Fruit fly (Drosophila melanogaster) whole organism, embryonic: ENCODE measurements around the gene CG5910.

Source experiments
- Aef1 ChIP-seq: fragments of 200-800 bp; sonication (Bioruptor generic); IDR thresholded peaks from 3 replicates; pipeline ENCODE4 v1.3.6; 2022; ENCODE audit warnings: missing biosample characterization, missing genetic modification characterization
- CG11085 ChIP-seq: fragments of 200-800 bp; sonication (Bioruptor generic); IDR thresholded peaks from 2 replicates; pipeline ENCODE4 v1.3.6; 2022; ENCODE audit warnings: missing biosample characterization, missing genetic modification characterization
- CG12659 ChIP-seq: fragments of 200-800 bp; sonication (Bioruptor generic); optimal IDR thresholded peaks from 3 replicates; lab custom pipeline; 2017; ENCODE audit warnings: mild to moderate bottlenecking, missing biosample characterization, missing genetic modification reagents, missing genetic modification characterization
- CG13424 ChIP-seq: fragments of 200-800 bp; sonication (Bioruptor generic); optimal IDR thresholded peaks from 2 replicates; lab custom pipeline; 2019; ENCODE audit warnings: missing biosample characterization, mild to moderate bottlenecking, missing genetic modification characterization, moderate library complexity
- CG14050 ChIP-seq: fragments of 200-800 bp; sonication (Bioruptor generic); IDR thresholded peaks from 3 replicates; pipeline ENCODE4 v1.3.6; 2022; ENCODE audit warnings: missing biosample characterization, missing genetic modification characterization
- CG14860 ChIP-seq: fragments of 200-800 bp; sonication (Bioruptor generic); IDR thresholded peaks from 3 replicates; pipeline ENCODE4 v1.3.6; 2022; ENCODE audit warnings: missing biosample characterization, missing genetic modification characterization; ENCODE audit not compliant: partially characterized antibody
- CG15011 ChIP-seq: fragments of 200-800 bp; sonication (Bioruptor generic); optimal IDR thresholded peaks from 3 replicates; lab custom pipeline; 2018; ENCODE audit warnings: missing biosample characterization, mild to moderate bottlenecking, missing genetic modification characterization
- CG16863 ChIP-seq: fragments of 200-800 bp; sonication (Bioruptor generic); optimal IDR thresholded peaks from 3 replicates; lab custom pipeline; 2016; ENCODE audit warnings: missing biosample characterization, missing genetic modification characterization
- CG17385 ChIP-seq: fragments of 200-800 bp; sonication (Bioruptor generic); optimal IDR thresholded peaks from 3 replicates; lab custom pipeline; 2018; ENCODE audit warnings: missing biosample characterization, mild to moderate bottlenecking, missing genetic modification characterization
- CG18011 ChIP-seq: fragments of 200-800 bp; sonication (Bioruptor generic); optimal IDR thresholded peaks from 2 replicates; lab custom pipeline; 2017; ENCODE audit warnings: missing biosample characterization, missing genetic modification characterization, mild to moderate bottlenecking, moderate library complexity, missing genotype
- CG18619 ChIP-seq: fragments of 200-800 bp; sonication (Bioruptor generic); optimal IDR thresholded peaks from 3 replicates; lab custom pipeline; 2017; ENCODE audit warnings: missing biosample characterization, mild to moderate bottlenecking, missing genetic modification characterization
- CG2199 ChIP-seq: fragments of 200-800 bp; sonication (Bioruptor generic); IDR thresholded peaks from 3 replicates; pipeline ENCODE4 v1.3.6; 2022; ENCODE audit warnings: missing biosample characterization, missing genetic modification characterization
- CG32772 ChIP-seq: fragments of 200-800 bp; sonication (Bioruptor generic); IDR thresholded peaks from 2 replicates; pipeline ENCODE4 v1.3.6; 2022; ENCODE audit warnings: missing biosample characterization, missing genetic modification characterization
- CG5180 ChIP-seq: fragments of 200-800 bp; sonication (Bioruptor generic); optimal IDR thresholded peaks from 3 replicates; lab custom pipeline; 2017; ENCODE audit warnings: missing biosample characterization, missing genetic modification characterization, mild to moderate bottlenecking, moderate library complexity, missing genetic modification reagents
- CG6791 ChIP-seq: fragments of 200-800 bp; sonication (Bioruptor generic); IDR thresholded peaks from 3 replicates; pipeline ENCODE4 v1.3.6; 2022; ENCODE audit warnings: missing biosample characterization, missing genetic modification characterization; ENCODE audit not compliant: partially characterized antibody
- CG7357 ChIP-seq: fragments of 200-800 bp; sonication (Bioruptor generic); IDR thresholded peaks from 3 replicates; pipeline ENCODE4 v1.3.6; 2022; ENCODE audit warnings: missing biosample characterization, missing genetic modification characterization
- CG8388 ChIP-seq: fragments of 200-800 bp; sonication (Bioruptor generic); optimal IDR thresholded peaks from 2 replicates; lab custom pipeline; 2019; ENCODE audit warnings: missing biosample characterization, mild to moderate bottlenecking, missing genetic modification characterization, moderate library complexity
- CG9797 ChIP-seq: fragments of 200-800 bp; sonication (Bioruptor generic); optimal IDR thresholded peaks from 3 replicates; lab custom pipeline; 2018; ENCODE audit warnings: missing biosample characterization, mild to moderate bottlenecking, missing genetic modification characterization
- Deaf1 ChIP-seq: fragments of 200-800 bp; optimal IDR thresholded peaks from 3 replicates; lab custom pipeline; 2019; ENCODE audit warnings: missing biosample characterization, mild to moderate bottlenecking, missing genetic modification characterization, moderate library complexity
- Dll ChIP-seq: fragments of 200-800 bp; sonication (Bioruptor generic); IDR thresholded peaks from 4 replicates; pipeline ENCODE4 v1.3.6; 2022; ENCODE audit warnings: missing biosample characterization, missing genetic modification characterization; ENCODE audit not compliant: partially characterized antibody
- Doc2 ChIP-seq: fragments of 200-800 bp; sonication (Bioruptor generic); IDR thresholded peaks from 2 replicates; pipeline ENCODE4 v1.3.6; 2022; ENCODE audit warnings: missing biosample characterization, missing genetic modification characterization
- Doc3 ChIP-seq: fragments of 200-800 bp; sonication (Bioruptor generic); IDR thresholded peaks from 3 replicates; pipeline ENCODE4 v1.3.6; 2022; ENCODE audit warnings: missing biosample characterization, missing genetic modification characterization; ENCODE audit not compliant: partially characterized antibody
- Fer3 ChIP-seq: fragments of 200-800 bp; sonication (Bioruptor generic); optimal IDR thresholded peaks from 2 replicates; lab custom pipeline; 2018; ENCODE audit warnings: missing biosample characterization, mild to moderate bottlenecking, missing genetic modification characterization, moderate library complexity
- HLH3B ChIP-seq: fragments of 200-800 bp; sonication (Bioruptor generic); IDR thresholded peaks from 2 replicates; pipeline ENCODE4 v1.3.6; 2022; ENCODE audit warnings: missing biosample characterization, missing genetic modification characterization
- HLH4C ChIP-seq: fragments of 200-800 bp; sonication (Bioruptor generic); IDR thresholded peaks from 3 replicates; pipeline ENCODE4 v1.3.6; 2022; ENCODE audit warnings: missing biosample characterization, missing genetic modification characterization; ENCODE audit not compliant: partially characterized antibody
- HmgZ ChIP-seq: fragments of 200-800 bp; sonication (Bioruptor generic); optimal IDR thresholded peaks from 2 replicates; lab custom pipeline; 2018; ENCODE audit warnings: missing biosample characterization, mild to moderate bottlenecking, missing genetic modification characterization
- Hmr ChIP-seq: fragments of 200-800 bp; sonication (Bioruptor generic); optimal IDR thresholded peaks from 3 replicates; lab custom pipeline; 2017; ENCODE audit warnings: mild to moderate bottlenecking, missing biosample characterization, missing genetic modification reagents, missing genetic modification characterization
- PHDP ChIP-seq: fragments of 200-800 bp; sonication (Bioruptor generic); optimal IDR thresholded peaks from 3 replicates; lab custom pipeline; 2018; ENCODE audit warnings: missing biosample characterization, mild to moderate bottlenecking, missing genetic modification characterization, moderate library complexity
- Stat92E ChIP-seq, 3 experiments: fragments of >200 bp in 2 of 3; fragments of 200-800 bp in 1 of 3; sonication (Bioruptor generic) in 1 of 3; optimal IDR thresholded peaks; 2 replicates each; lab custom pipeline; 2017 to 2019; ENCODE audit warnings: missing biosample characterization in 3 of 3, missing genetic modification characterization in 3 of 3, mild to moderate bottlenecking in 1 of 3, moderate library complexity in 1 of 3
- ato ChIP-seq: fragments of 200-800 bp; sonication (Bioruptor generic); IDR thresholded peaks from 2 replicates; pipeline ENCODE4 v1.3.6; 2022; ENCODE audit warnings: missing biosample characterization, missing genetic modification characterization; ENCODE audit not compliant: partially characterized antibody
- croc ChIP-seq: fragments of 200-800 bp; sonication (Bioruptor generic); conservative IDR thresholded peaks from 3 replicates; pipeline ENCODE4 v1.3.6; 2022; ENCODE audit warnings: missing biosample characterization, missing genetic modification characterization
- dmrt11E ChIP-seq: fragments of 200-800 bp; sonication (Bioruptor generic); optimal IDR thresholded peaks from 3 replicates; lab custom pipeline; 2018; ENCODE audit warnings: missing biosample characterization, mild to moderate bottlenecking, missing genetic modification characterization, moderate library complexity
- eve ChIP-seq, 2 experiments: fragments of >200 bp; optimal IDR thresholded peaks; 2 replicates each; lab custom pipeline; 2017; ENCODE audit warnings: missing biosample characterization in 2 of 2, missing genetic modification characterization in 2 of 2
- fu2 ChIP-seq: fragments of 200-800 bp; sonication (Bioruptor generic); optimal IDR thresholded peaks from 2 replicates; lab custom pipeline; 2016; ENCODE audit warnings: missing biosample characterization, missing genetic modification characterization
- grn ChIP-seq: fragments of 200-800 bp; sonication (Bioruptor generic); optimal IDR thresholded peaks from 3 replicates; lab custom pipeline; 2017; ENCODE audit warnings: missing biosample characterization, missing genetic modification characterization
- hb ChIP-seq: fragments of 200-800 bp; sonication (Bioruptor generic); IDR thresholded peaks from 3 replicates; pipeline ENCODE4 v1.3.6; 2022; ENCODE audit warnings: missing biosample characterization, missing genetic modification characterization; ENCODE audit not compliant: partially characterized antibody
- lab ChIP-seq: fragments of 200-800 bp; sonication (Bioruptor generic); optimal IDR thresholded peaks from 3 replicates; lab custom pipeline; 2017; ENCODE audit warnings: missing biosample characterization, missing genetic modification characterization, mild to moderate bottlenecking, moderate library complexity, missing genetic modification reagents
- mld ChIP-seq: fragments of 200-800 bp; sonication (Bioruptor generic); IDR thresholded peaks from 3 replicates; pipeline ENCODE4 v1.3.6; 2022; ENCODE audit warnings: missing biosample characterization, missing genetic modification characterization; ENCODE audit not compliant: partially characterized antibody
- nerfin-2 ChIP-seq: fragments of 200-800 bp; sonication (Bioruptor generic); IDR thresholded peaks from 2 replicates; pipeline ENCODE4 v1.3.6; 2022; ENCODE audit warnings: missing biosample characterization, missing genetic modification characterization; ENCODE audit not compliant: partially characterized antibody
- pnt ChIP-seq: fragments of 200-800 bp; sonication (Bioruptor generic); optimal IDR thresholded peaks from 3 replicates; lab custom pipeline; 2016; ENCODE audit warnings: missing biosample characterization, missing genetic modification characterization
- pros ChIP-seq: fragments of 200-800 bp; sonication (Bioruptor generic); optimal IDR thresholded peaks from 3 replicates; lab custom pipeline; 2019; ENCODE audit warnings: missing biosample characterization, mild to moderate bottlenecking, missing genetic modification characterization, moderate library complexity
- sd ChIP-seq: fragments of 200-800 bp; sonication (Bioruptor generic); optimal IDR thresholded peaks from 3 replicates; lab custom pipeline; 2018; ENCODE audit warnings: missing biosample characterization, mild to moderate bottlenecking, missing genetic modification characterization, moderate library complexity
- sens ChIP-seq: fragments of 200-800 bp; sonication (Bioruptor generic); peaks from one replicate; lab custom pipeline; 2016; ENCODE audit warnings: missing biosample characterization, missing genetic modification characterization
- tna ChIP-seq: fragments of 200-800 bp; sonication (Bioruptor generic); IDR thresholded peaks from 2 replicates; pipeline ENCODE4 v1.3.6; 2022; ENCODE audit warnings: missing biosample characterization, missing genetic modification characterization; ENCODE audit not compliant: partially characterized antibody
- unpg ChIP-seq: fragments of 200-800 bp; sonication (Bioruptor generic); optimal IDR thresholded peaks from 3 replicates; lab custom pipeline; 2018; ENCODE audit warnings: missing biosample characterization, mild to moderate bottlenecking, missing genetic modification characterization, moderate library complexity
- vnd ChIP-seq: fragments of 200-800 bp; sonication (Bioruptor generic); IDR thresholded peaks from 3 replicates; pipeline ENCODE4 v1.3.6; 2022; ENCODE audit warnings: missing biosample characterization, missing genetic modification characterization; ENCODE audit not compliant: partially characterized antibody

CG5910 gene

dm6 chr3L:20474789-20475208, 32.6 kb downstream of the CG5910 start (continued):
- TF ChIP-seq CG12659 (GFP tag; lab: Kevin White, UChicago) = peak; percentile 92
- peak; percentile 78 for TF ChIP-seq CG8388
- peak; percentile 94 for TF ChIP-seq HmgZ
- TF ChIP-seq CG13424 (tag; lab: Kevin White, UChicago) = peak; percentile 89
- peak; percentile 83 for TF ChIP-seq CG18619
- peak; percentile 62 for TF ChIP-seq Deaf1
- TF ChIP-seq CG15011 (GFP tag; lab: Kevin White, UChicago) = peak; percentile 74

dm6 chr3L:20487649-20488048, 45.4 kb downstream of the CG5910 start:
- TF ChIP-seq hb (0 out of 3 replicates have a peak, but pooled peaks have one; percentile 58), CG9797 (GFP tag; lab: Kevin White, UChicago) (no peak), HLH4C (GFP tag; lab: Robert Waterston, UW) (peak; percentile 69), tna (peak; percentile 33; the same call in 1 of the 2 replicates), CG14860 (GFP tag; lab: Robert Waterston, UW) (peak; percentile 60; the same call in 1 of the 3 replicates), vnd (GFP tag; lab: Robert Waterston, UW) (peak; percentile 61), Fer3 (tag; lab: Kevin White, UChicago) (no peak), CG11085 (GFP tag; lab: Robert Waterston, UW) (no peak), CG6791 (GFP tag; lab: Robert Waterston, UW) (0 out of 3 replicates have a peak, but pooled peaks have one; percentile 20), CG18011 (no peak), mld (GFP tag; lab: Robert Waterston, UW) (0 out of 3 replicates have a peak, but pooled peaks have one; percentile 45), Dll (GFP tag; lab: Robert Waterston, UW) (0 out of 4 replicates have a peak, but pooled peaks have one; percentile 27), nerfin-2 (GFP tag; lab: Robert Waterston, UW) (peak; percentile 59; the same call in 1 of the 2 replicates), ato (GFP tag; lab: Robert Waterston, UW) (0 out of 2 replicates have a peak, but pooled peaks have one; percentile 9), CG32772 (GFP tag; lab: Robert Waterston, UW) (no peak)

dm6 chr3L:20491525-20492132, 49.4 kb downstream of the CG5910 start, which contains the start of gene ND-39:
Gene ND-39 (plus strand): TSS chr3L:20492082.
- TF ChIP-seq croc = no peak
- peak; percentile 37 for TF ChIP-seq sens (GFP tag; lab: Kevin White, UChicago)
- peak; percentile 5 for TF ChIP-seq Hmr (GFP tag; lab: Kevin White, UChicago)
- no peak for TF ChIP-seq CG7357
- TF ChIP-seq CG5180 = no peak
- no peak for TF ChIP-seq fu2 (GFP tag; lab: Kevin White, UChicago)
- no peak for TF ChIP-seq pnt (GFP tag; lab: Kevin White, UChicago)
- no peak for TF ChIP-seq eve (GFP tag; optimal IDR thresholded peaks at IDR 0.05; lab: Kevin White, UChicago)
- TF ChIP-seq CG2199 (GFP tag; lab: Robert Waterston, UW) = peak; percentile 90
- TF ChIP-seq HLH3B (GFP tag; lab: Robert Waterston, UW) = no peak
- TF ChIP-seq lab (GFP tag; lab: Kevin White, UChicago) = peak; percentile 55
- TF ChIP-seq sd (tag; lab: Kevin White, UChicago) = peak; percentile 17
- TF ChIP-seq CG14050 (GFP tag; lab: Robert Waterston, UW) = no peak
- TF ChIP-seq unpg (GFP tag; lab: Kevin White, UChicago) = no peak
- TF ChIP-seq Stat92E (GFP tag; optimal IDR thresholded peaks at IDR 0.05; lab: Kevin White, UChicago) = no peak
- TF ChIP-seq Doc3 = 0 out of 3 replicates have a peak, but pooled peaks have one; percentile 22
- no peak for TF ChIP-seq Aef1 (GFP tag; lab: Robert Waterston, UW)
- no peak for TF ChIP-seq CG17385 (GFP tag; lab: Kevin White, UChicago)
- TF ChIP-seq CG16863 (GFP tag; lab: Kevin White, UChicago) = no peak
- no peak for TF ChIP-seq Doc2
- no peak for TF ChIP-seq dmrt11E
- TF ChIP-seq PHDP (tag; lab: Kevin White, UChicago) = no peak
- peak; percentile 94 for TF ChIP-seq grn
- no peak for TF ChIP-seq pros
